Worm (Caenorhabditis elegans): ENCODE results near the gene Y73C8C.3.

- TF ChIP-seq ceh-82 (tag; optimal IDR thresholded peaks at IDR 0.05) (no peak), unc-39 (tag; optimal IDR thresholded peaks at IDR 0.05) (no peak), lin-13 (GFP tag; optimal IDR thresholded peaks at IDR 0.05) (no peak), nhr-77 (tag; optimal IDR thresholded peaks at IDR 0.05) (no peak), lsy-2 (tag; optimal IDR thresholded peaks at IDR 0.05) (no peak), ama-1 (optimal IDR thresholded peaks at IDR 0.05) (no peak), blmp-1 (tag; optimal IDR thresholded peaks at IDR 0.05; ENCODE audit: insufficient read depth) (no peak), snpc-4 (tag; optimal IDR thresholded peaks at IDR 0.05) (no peak), ztf-11 (tag; optimal IDR thresholded peaks at IDR 0.05) (no peak), aly-2 (tag; optimal IDR thresholded peaks at IDR 0.05) (no peak), alr-1 (tag; optimal IDR thresholded peaks at IDR 0.05) (no peak), peb-1 (tag; optimal IDR thresholded peaks at IDR 0.05) (no peak)
These were observed 50.4 kb downstream of the Y73C8C.3 start, which contains the start of gene C36C5.14 for ce11 chrV:3165438-3165837.

All from whole organism, L2 larva.